Fruit fly (Drosophila melanogaster): ENCODE results near the gene Csl4.

Csl4 gene

dm6 chr2L:11167997-11168396 is 44.6 kb upstream of the Csl4 start (continued):
- TF ChIP-seq emc (GFP tag; optimal IDR thresholded peaks at IDR 0.05) = no peak
- TF ChIP-seq ap (GFP tag; IDR thresholded peaks at IDR 0.05) = no peak
- TF ChIP-seq CG10543 (GFP tag; optimal IDR thresholded peaks at IDR 0.05) = peak; percentile 32
- no peak for TF ChIP-seq CG30020 (tag; optimal IDR thresholded peaks at IDR 0.05)
- no peak for TF ChIP-seq trem (tag; optimal IDR thresholded peaks at IDR 0.05)
- no peak for TF ChIP-seq slbo (GFP tag; IDR thresholded peaks at IDR 0.05)
- TF ChIP-seq crol (GFP tag; IDR thresholded peaks at IDR 0.05) = peak; percentile 82
- TF ChIP-seq CG12104 (GFP tag; optimal IDR thresholded peaks at IDR 0.05) = no peak
- no peak for TF ChIP-seq H2.0 (GFP tag; IDR thresholded peaks at IDR 0.05)
- TF ChIP-seq org-1 (GFP tag; optimal IDR thresholded peaks at IDR 0.05) = no peak
- TF ChIP-seq gsb (GFP tag; IDR thresholded peaks at IDR 0.05) = no peak
- no peak for TF ChIP-seq unc-4 (GFP tag; IDR thresholded peaks at IDR 0.05; ENCODE audit: partially characterized antibody)
- no peak for TF ChIP-seq hbn (GFP tag; IDR thresholded peaks at IDR 0.05; ENCODE audit: partially characterized antibody)
- no peak for TF ChIP-seq Sry-δ (GFP tag; optimal IDR thresholded peaks at IDR 0.05)
- peak; percentile 49 for TF ChIP-seq kah (GFP tag; optimal IDR thresholded peaks at IDR 0.05)
- TF ChIP-seq bigmax (GFP tag; optimal IDR thresholded peaks at IDR 0.05) = no peak
- TF ChIP-seq nerfin-2 (GFP tag; IDR thresholded peaks at IDR 0.05; ENCODE audit: partially characterized antibody) = 0 out of 2 replicates have a peak, but pooled peaks have one; percentile 21
- no peak for TF ChIP-seq CG31388 (GFP tag; optimal IDR thresholded peaks at IDR 0.05)
- TF ChIP-seq CG34422 (GFP tag; IDR thresholded peaks at IDR 0.05) = peak; percentile 39; the same call in 1 of the 3 replicates
- no peak for TF ChIP-seq CG1603 (tag; optimal IDR thresholded peaks at IDR 0.05)
- TF ChIP-seq CG17912 (GFP tag; optimal IDR thresholded peaks at IDR 0.05) = no peak
- TF ChIP-seq CG6254 (GFP tag; optimal IDR thresholded peaks at IDR 0.05) = no peak
- TF ChIP-seq chn (GFP tag; optimal IDR thresholded peaks at IDR 0.05) = no peak
- no peak for TF ChIP-seq ind (GFP tag; optimal IDR thresholded peaks at IDR 0.05)
- TF ChIP-seq CG3838 (GFP tag; optimal IDR thresholded peaks at IDR 0.05) = no peak
- no peak for TF ChIP-seq CG1602 (GFP tag; optimal IDR thresholded peaks at IDR 0.05)
- TF ChIP-seq chm (GFP tag; IDR thresholded peaks at IDR 0.05) = no peak
- no peak for TF ChIP-seq psq (GFP tag; optimal IDR thresholded peaks at IDR 0.05)
- peak; percentile 98 for TF ChIP-seq scrt (GFP tag; optimal IDR thresholded peaks at IDR 0.05)
- peak; percentile 14 for TF ChIP-seq nmo (GFP tag; optimal IDR thresholded peaks at IDR 0.05)
- TF ChIP-seq CG16779 (GFP tag; IDR thresholded peaks at IDR 0.05) = no peak
- TF ChIP-seq p53 (GFP tag; optimal IDR thresholded peaks at IDR 0.05) = no peak
- TF ChIP-seq ash1 (GFP tag; optimal IDR thresholded peaks at IDR 0.05) = no peak
- TF ChIP-seq dati (GFP tag; IDR thresholded peaks at IDR 0.05) = no peak
- peak; percentile 10 for TF ChIP-seq CG12071 (GFP tag; optimal IDR thresholded peaks at IDR 0.05)
- TF ChIP-seq CG9817 (tag; optimal IDR thresholded peaks at IDR 0.05) = no peak
- no peak for TF ChIP-seq ttk (GFP tag; IDR thresholded peaks at IDR 0.05)
- no peak for TF ChIP-seq da (GFP tag; optimal IDR thresholded peaks at IDR 0.05)
- no peak for TF ChIP-seq CG13894 (tag; optimal IDR thresholded peaks at IDR 0.05)
- TF ChIP-seq mam (GFP tag; optimal IDR thresholded peaks at IDR 0.05) = no peak
- TF ChIP-seq Fer3 (tag; optimal IDR thresholded peaks at IDR 0.05) = no peak
- TF ChIP-seq CTCF (GFP tag; optimal IDR thresholded peaks at IDR 0.05) = no peak
- no peak for TF ChIP-seq C15 (GFP tag; IDR thresholded peaks at IDR 0.05)
- no peak for TF ChIP-seq gro (GFP tag; optimal IDR thresholded peaks at IDR 0.05)
- no peak for TF ChIP-seq CG11456 (GFP tag; IDR thresholded peaks at IDR 0.05)
- 0 out of 3 replicates have a peak, but pooled peaks have one; percentile 49 for TF ChIP-seq CG6791 (GFP tag; IDR thresholded peaks at IDR 0.05; ENCODE audit: partially characterized antibody)
- TF ChIP-seq Bgb (GFP tag; IDR thresholded peaks at IDR 0.05; ENCODE audit: partially characterized antibody) = peak; percentile 46; the same call in 1 of the 2 replicates
- TF ChIP-seq Vsx1 (GFP tag; optimal IDR thresholded peaks at IDR 0.05) = no peak
- TF ChIP-seq ftz-f1 (GFP tag; optimal IDR thresholded peaks at IDR 0.05) = no peak
- TF ChIP-seq Mad (GFP tag; optimal IDR thresholded peaks at IDR 0.05) = no peak
- no peak for TF ChIP-seq ERR (GFP tag; optimal IDR thresholded peaks at IDR 0.05)
- TF ChIP-seq Abd-B (GFP tag; optimal IDR thresholded peaks at IDR 0.05) = no peak

All from whole organism, embryonic.